Fruit fly (Drosophila melanogaster) whole organism, embryonic: ENCODE data around the gene Lip3.
A peak's percentile ranks its signal among the peaks of the same experiment; 100 is the strongest.

ENCODE experiments used
- Atf3 ChIP-seq: fragments of 200-800 bp; sonication (Bioruptor generic); optimal IDR thresholded peaks from 3 replicates; lab custom pipeline; 2016; ENCODE audit warnings: missing biosample characterization, missing genetic modification characterization
- B-H2 ChIP-seq: fragments of 200-800 bp; sonication (Bioruptor generic); optimal IDR thresholded peaks from 2 replicates; lab custom pipeline; 2018; ENCODE audit warnings: missing biosample characterization, mild to moderate bottlenecking, missing genetic modification characterization
- Bgb ChIP-seq: fragments of 200-800 bp; sonication (Bioruptor generic); IDR thresholded peaks from 2 replicates; pipeline ENCODE4 v1.3.6; 2022; ENCODE audit warnings: missing biosample characterization, missing genetic modification characterization; ENCODE audit not compliant: partially characterized antibody
- Bteb2 ChIP-seq: fragments of 200-800 bp; sonication (Bioruptor generic); optimal IDR thresholded peaks from 2 replicates; lab custom pipeline; 2016; ENCODE audit warnings: missing biosample characterization, missing genetic modification characterization
- CG10267 ChIP-seq: fragments of 200-800 bp; sonication (Bioruptor generic); optimal IDR thresholded peaks from 2 replicates; lab custom pipeline; 2018; ENCODE audit warnings: missing biosample characterization, mild to moderate bottlenecking, missing genetic modification characterization, moderate library complexity
- CG10979 ChIP-seq: fragments of 200-800 bp; sonication (Bioruptor generic); optimal IDR thresholded peaks from 2 replicates; lab custom pipeline; 2018; ENCODE audit warnings: missing biosample characterization, mild to moderate bottlenecking, missing genetic modification characterization, moderate library complexity
- CG11723 ChIP-seq: fragments of 200-800 bp; sonication (Bioruptor generic); optimal IDR thresholded peaks from 2 replicates; lab custom pipeline; 2017; ENCODE audit warnings: missing biosample characterization, mild to moderate bottlenecking, missing genetic modification characterization
- CG17186 ChIP-seq: fragments of 200-800 bp; sonication (Bioruptor generic); optimal IDR thresholded peaks from 3 replicates; lab custom pipeline; 2017; ENCODE audit warnings: missing biosample characterization, missing genetic modification reagents, missing genetic modification characterization
- CG17802 ChIP-seq: fragments of 200-800 bp; sonication (Bioruptor generic); optimal IDR thresholded peaks from 2 replicates; lab custom pipeline; 2018; ENCODE audit warnings: missing biosample characterization, mild to moderate bottlenecking, missing genetic modification characterization, moderate library complexity
- CG18764 ChIP-seq: fragments of 200-800 bp; sonication (Bioruptor generic); optimal IDR thresholded peaks from 3 replicates; lab custom pipeline; 2016; ENCODE audit warnings: missing biosample characterization, missing genetic modification characterization
- CG2712 ChIP-seq: fragments of 200-800 bp; optimal IDR thresholded peaks from 3 replicates; lab custom pipeline; 2019; ENCODE audit warnings: missing biosample characterization, mild to moderate bottlenecking, missing genetic modification characterization, moderate library complexity
- CG2889 ChIP-seq: fragments of 200-800 bp; sonication (Bioruptor generic); IDR thresholded peaks from 3 replicates; pipeline ENCODE4 v1.3.6; 2022; ENCODE audit warnings: missing biosample characterization, missing genetic modification characterization
- CG31365 ChIP-seq: fragments of 200-800 bp; sonication (Bioruptor generic); optimal IDR thresholded peaks from 2 replicates; lab custom pipeline; 2018; ENCODE audit warnings: missing biosample characterization, mild to moderate bottlenecking, missing genetic modification characterization
- CG7987 ChIP-seq: fragments of 200-800 bp; sonication (Bioruptor generic); optimal IDR thresholded peaks from 2 replicates; lab custom pipeline; 2018; ENCODE audit warnings: missing biosample characterization, mild to moderate bottlenecking, missing genetic modification characterization, moderate library complexity
- CG9817 ChIP-seq: fragments of 200-800 bp; sonication (Bioruptor generic); optimal IDR thresholded peaks from 2 replicates; lab custom pipeline; 2018; ENCODE audit warnings: missing biosample characterization, mild to moderate bottlenecking, missing genetic modification characterization, moderate library complexity
- Ets97D ChIP-seq: fragments of 200-800 bp; sonication (Bioruptor generic); optimal IDR thresholded peaks from 3 replicates; lab custom pipeline; 2016; ENCODE audit warnings: missing biosample characterization, missing genetic modification characterization
- GATAe ChIP-seq: fragments of 200-800 bp; sonication (Bioruptor generic); conservative IDR thresholded peaks from 2 replicates; pipeline ENCODE4 v1.3.6; 2022; ENCODE audit warnings: missing biosample characterization, missing genetic modification characterization
- HHEX ChIP-seq: fragments of 200-800 bp; sonication (Bioruptor generic); optimal IDR thresholded peaks from 3 replicates; lab custom pipeline; 2017; ENCODE audit warnings: missing biosample characterization, mild to moderate bottlenecking, missing genetic modification characterization, missing genetic modification reagents
- HmgZ ChIP-seq: fragments of 200-800 bp; sonication (Bioruptor generic); optimal IDR thresholded peaks from 2 replicates; lab custom pipeline; 2018; ENCODE audit warnings: missing biosample characterization, mild to moderate bottlenecking, missing genetic modification characterization
- Hr78 ChIP-seq, 2 experiments: fragments of 200-800 bp in 1 of 2; fragments of >200 bp in 1 of 2; sonication (Bioruptor generic) in 1 of 2; optimal IDR thresholded peaks; 2 replicates each; lab custom pipeline; 2017 to 2019; ENCODE audit warnings: missing biosample characterization in 2 of 2, missing genetic modification characterization in 2 of 2, mild to moderate bottlenecking in 1 of 2, moderate library complexity in 1 of 2
- Lhr ChIP-seq: fragments of 200-800 bp; sonication (Bioruptor generic); optimal IDR thresholded peaks from 3 replicates; lab custom pipeline; 2017; ENCODE audit warnings: mild to moderate bottlenecking, missing biosample characterization, missing genetic modification reagents, missing genetic modification characterization
- Mad ChIP-seq: fragments of 200-800 bp; sonication (Bioruptor generic); optimal IDR thresholded peaks from 2 replicates; lab custom pipeline; 2016; ENCODE audit warnings: missing biosample characterization, missing genetic modification characterization
- Myb ChIP-seq: fragments of 200-800 bp; sonication (Bioruptor generic); optimal IDR thresholded peaks from 2 replicates; lab custom pipeline; 2016; ENCODE audit warnings: missing biosample characterization, missing genetic modification characterization
- NFAT ChIP-seq: fragments of 200-800 bp; sonication (Bioruptor generic); IDR thresholded peaks from 2 replicates; pipeline ENCODE4 v1.3.6; 2022; ENCODE audit warnings: missing biosample characterization, missing genetic modification characterization
- Nf-YA ChIP-seq: fragments of 200-800 bp; sonication (Bioruptor generic); IDR thresholded peaks from 2 replicates; pipeline ENCODE4 v1.3.6; 2022; ENCODE audit warnings: missing biosample characterization, missing genetic modification characterization
- Oli ChIP-seq: fragments of 200-800 bp; sonication (Bioruptor generic); optimal IDR thresholded peaks from 2 replicates; lab custom pipeline; 2018; ENCODE audit warnings: missing biosample characterization, mild to moderate bottlenecking, missing genetic modification characterization, moderate library complexity
- Sin3A ChIP-seq: fragments of >200 bp; optimal IDR thresholded peaks from 2 replicates; lab custom pipeline; 2018
- Sry-δ ChIP-seq: fragments of 200-800 bp; sonication (Bioruptor generic); optimal IDR thresholded peaks from 2 replicates; lab custom pipeline; 2016; ENCODE audit warnings: missing biosample characterization, missing genetic modification characterization
- ase ChIP-seq: fragments of 200-800 bp; sonication (Bioruptor generic); IDR thresholded peaks from 3 replicates; pipeline ENCODE4 v1.3.6; 2022; ENCODE audit warnings: missing biosample characterization, missing genetic modification characterization
- bsh ChIP-seq, 2 experiments: fragments of 200-800 bp; sonication (Bioruptor generic); optimal IDR thresholded peaks; 2 replicates each; lab custom pipeline; 2017 to 2018; ENCODE audit warnings: mild to moderate bottlenecking in 2 of 2, missing biosample characterization in 2 of 2, missing genetic modification characterization in 2 of 2, moderate library complexity in 1 of 2
- chif ChIP-seq, 2 experiments: fragments of 200-800 bp; sonication (Bioruptor generic); optimal IDR thresholded peaks; 3 replicates each; lab custom pipeline; 2016; ENCODE audit warnings: missing biosample characterization in 2 of 2, missing genetic modification characterization in 2 of 2
- ci ChIP-seq: fragments of 200-800 bp; sonication (Bioruptor generic); IDR thresholded peaks from 3 replicates; pipeline ENCODE4 v1.3.6; 2022; ENCODE audit warnings: missing biosample characterization, missing genetic modification characterization
- crp ChIP-seq, 2 experiments: fragments of 200-800 bp; sonication (Bioruptor generic); optimal IDR thresholded peaks; 2 replicates in 1 of 2; 3 replicates in 1 of 2; lab custom pipeline; 2017; ENCODE audit warnings: missing biosample characterization in 2 of 2, missing genetic modification characterization in 2 of 2, mild to moderate bottlenecking in 1 of 2, moderate library complexity in 1 of 2
- dysf ChIP-seq: fragments of 200-800 bp; sonication (Bioruptor generic); IDR thresholded peaks from 3 replicates; pipeline ENCODE4 v1.3.6; 2022; ENCODE audit warnings: missing biosample characterization, missing genetic modification characterization
- eve ChIP-seq, 2 experiments: fragments of >200 bp; optimal IDR thresholded peaks; 2 replicates each; lab custom pipeline; 2017; ENCODE audit warnings: missing biosample characterization in 2 of 2, missing genetic modification characterization in 2 of 2
- ftz-f1 ChIP-seq: fragments of 200-800 bp; sonication (Bioruptor generic); optimal IDR thresholded peaks from 2 replicates; lab custom pipeline; 2016; ENCODE audit warnings: missing biosample characterization, missing genetic modification characterization
- grn ChIP-seq: fragments of 200-800 bp; sonication (Bioruptor generic); optimal IDR thresholded peaks from 3 replicates; lab custom pipeline; 2017; ENCODE audit warnings: missing biosample characterization, missing genetic modification characterization
- her ChIP-seq: fragments of 200-800 bp; sonication (Bioruptor generic); optimal IDR thresholded peaks from 2 replicates; lab custom pipeline; 2016; ENCODE audit warnings: missing biosample characterization, missing genetic modification characterization
- kay ChIP-seq: fragments of 200-800 bp; sonication (Bioruptor generic); optimal IDR thresholded peaks from 2 replicates; lab custom pipeline; 2016; ENCODE audit warnings: missing biosample characterization, missing genetic modification characterization
- lab ChIP-seq: fragments of 200-800 bp; sonication (Bioruptor generic); optimal IDR thresholded peaks from 3 replicates; lab custom pipeline; 2017; ENCODE audit warnings: missing biosample characterization, missing genetic modification characterization, mild to moderate bottlenecking, moderate library complexity, missing genetic modification reagents
- lilli ChIP-seq: fragments of 200-800 bp; sonication (Bioruptor generic); optimal IDR thresholded peaks from 3 replicates; lab custom pipeline; 2016; ENCODE audit warnings: missing biosample characterization, missing genetic modification characterization
- oc ChIP-seq: fragments of 200-800 bp; sonication (Bioruptor generic); optimal IDR thresholded peaks from 2 replicates; lab custom pipeline; 2018; ENCODE audit warnings: missing biosample characterization, mild to moderate bottlenecking, missing genetic modification characterization, moderate library complexity
- odd ChIP-seq: fragments of 200-800 bp; sonication (Bioruptor generic); optimal IDR thresholded peaks from 2 replicates; lab custom pipeline; 2017; ENCODE audit warnings: missing biosample characterization, mild to moderate bottlenecking, missing genetic modification characterization
- pho ChIP-seq: fragments of 200-800 bp; sonication (Bioruptor generic); optimal IDR thresholded peaks from 2 replicates; lab custom pipeline; 2016; ENCODE audit warnings: missing biosample characterization, missing genetic modification characterization
- pzg ChIP-seq: fragments of 200-800 bp; sonication (Bioruptor generic); optimal IDR thresholded peaks from 3 replicates; lab custom pipeline; 2018; ENCODE audit warnings: missing biosample characterization, mild to moderate bottlenecking, missing genetic modification characterization, moderate library complexity
- run ChIP-seq: fragments of 200-800 bp; sonication (Bioruptor generic); optimal IDR thresholded peaks from 3 replicates; lab custom pipeline; 2018; ENCODE audit warnings: missing biosample characterization, mild to moderate bottlenecking, missing genetic modification characterization
- sim ChIP-seq: fragments of 200-800 bp; sonication (Bioruptor generic); IDR thresholded peaks from 2 replicates; pipeline ENCODE4 v1.3.6; 2022; ENCODE audit warnings: missing biosample characterization, missing genetic modification characterization
- slou ChIP-seq: fragments of 200-800 bp; sonication (Bioruptor generic); optimal IDR thresholded peaks from 3 replicates; lab custom pipeline; 2016; ENCODE audit warnings: missing biosample characterization, missing genetic modification characterization
- sr ChIP-seq: fragments of 200-800 bp; sonication (Bioruptor generic); IDR thresholded peaks from 3 replicates; pipeline ENCODE4 v1.3.6; 2022; ENCODE audit warnings: missing biosample characterization, missing genetic modification characterization
- stwl ChIP-seq: fragments of 200-800 bp; sonication (Bioruptor generic); optimal IDR thresholded peaks from 3 replicates; lab custom pipeline; 2018; ENCODE audit warnings: missing biosample characterization, mild to moderate bottlenecking, missing genetic modification characterization, moderate library complexity
- tup ChIP-seq: fragments of 200-800 bp; sonication (Bioruptor generic); optimal IDR thresholded peaks from 2 replicates; lab custom pipeline; 2016; ENCODE audit warnings: missing biosample characterization, mild to moderate bottlenecking, missing genetic modification characterization, moderate library complexity

Gene Lip3

dm6 chr3R:13403032-13403459 lies 31.3 kb upstream of the Lip3 start, which contains the start of gene Dpm3 (continued):
- TF ChIP-seq odd: no peak
- TF ChIP-seq Mad: peak; percentile 70
- peak; percentile 97 for TF ChIP-seq Sry-δ
- peak; percentile 15 for TF ChIP-seq CG10979 (tag; lab: Kevin White, UChicago)
- TF ChIP-seq her: peak; percentile 27
- no peak for TF ChIP-seq oc (tag; lab: Kevin White, UChicago)
- peak in 1 of 2 experiments; percentile 18 for TF ChIP-seq crp (GFP tag; optimal IDR thresholded peaks at IDR 0.05; lab: Kevin White, UChicago)
- TF ChIP-seq HHEX (GFP tag; lab: Kevin White, UChicago): no peak
- TF ChIP-seq ase (GFP tag; lab: Robert Waterston, UW): no peak
- TF ChIP-seq Lhr: peak; percentile 99
- TF ChIP-seq HmgZ (tag; lab: Kevin White, UChicago): peak; percentile 77
- TF ChIP-seq kay: peak; percentile 50
- TF ChIP-seq pho (GFP tag; lab: Kevin White, UChicago): peak; percentile 60
- TF ChIP-seq Nf-YA: no peak
- no peak for TF ChIP-seq ftz-f1
- TF ChIP-seq CG7987 (GFP tag; lab: Kevin White, UChicago): peak; percentile 9
- TF ChIP-seq dysf (GFP tag; lab: Robert Waterston, UW): no peak
- TF ChIP-seq Atf3 (GFP tag; lab: Kevin White, UChicago): peak; percentile 23
- TF ChIP-seq CG18764: no peak
- peak; percentile 10 for TF ChIP-seq CG17186 (GFP tag; lab: Kevin White, UChicago)
- no peak for TF ChIP-seq Oli (tag; lab: Kevin White, UChicago)
- no peak for TF ChIP-seq tup (GFP tag; lab: Kevin White, UChicago)
- TF ChIP-seq Bteb2 (GFP tag; lab: Kevin White, UChicago): no peak
- TF ChIP-seq CG2889: no peak
- peak; percentile 53 for TF ChIP-seq slou (GFP tag; lab: Kevin White, UChicago)
- no peak for TF ChIP-seq CG11723
- peak in 1 of 2 experiments; percentile 50 for TF ChIP-seq chif (GFP tag; optimal IDR thresholded peaks at IDR 0.05; lab: Kevin White, UChicago)
- TF ChIP-seq CG17802 (tag; lab: Kevin White, UChicago): peak; percentile 57
- peak in 1 of 2 experiments; percentile 15 for TF ChIP-seq bsh (GFP tag; optimal IDR thresholded peaks at IDR 0.05; lab: Kevin White, UChicago)
- peak; percentile 34 for TF ChIP-seq grn (GFP tag; lab: Kevin White, UChicago)
- peak; percentile 58 for TF ChIP-seq CG10267
- TF ChIP-seq lilli: peak; percentile 37
- peak; percentile 92 for TF ChIP-seq Bgb
- TF ChIP-seq sr: no peak
- TF ChIP-seq Ets97D (GFP tag; lab: Kevin White, UChicago): peak; percentile 78
- peak; percentile 27; the same call in 1 of the 2 replicates for TF ChIP-seq NFAT (GFP tag; lab: Robert Waterston, UW)
- peak; percentile 40 for TF ChIP-seq CG9817 (tag; lab: Kevin White, UChicago)
- TF ChIP-seq GATAe (GFP tag; lab: Robert Waterston, UW): no peak
- peak; percentile 97 for TF ChIP-seq Myb (GFP tag; lab: Kevin White, UChicago)
- peak; percentile 51; the same call in 2 of the 3 replicates for TF ChIP-seq ci (GFP tag; lab: Robert Waterston, UW)
- peak; percentile 96 for TF ChIP-seq stwl (tag; lab: Kevin White, UChicago)
- TF ChIP-seq B-H2 (GFP tag; lab: Kevin White, UChicago): peak; percentile 63
- no peak for TF ChIP-seq eve (GFP tag; optimal IDR thresholded peaks at IDR 0.05; lab: Kevin White, UChicago)
- TF ChIP-seq CG31365 (tag; lab: Kevin White, UChicago): no peak
- TF ChIP-seq CG2712 (tag; lab: Kevin White, UChicago): peak; percentile 65
- peak; percentile 96 for TF ChIP-seq pzg (GFP tag; lab: Kevin White, UChicago)
- TF ChIP-seq run (tag; lab: Kevin White, UChicago): no peak
- TF ChIP-seq sim: no peak
- TF ChIP-seq Hr78 (GFP tag; optimal IDR thresholded peaks at IDR 0.05; lab: Kevin White, UChicago): no peak
- no peak for TF ChIP-seq lab (GFP tag; lab: Kevin White, UChicago)
- TF ChIP-seq Sin3A (lab: Kevin White, UChicago): peak; percentile 88
